Fruit fly (Drosophila melanogaster) whole organism, wandering third instar larva: ENCODE results near the gene CG6592.

ENCODE experiments used
- Abd-B ChIP-seq: fragments of >200 bp; optimal IDR thresholded peaks from 2 replicates; lab custom pipeline; 2017; ENCODE audit warnings: missing biosample characterization, missing genetic modification characterization
- CG32264 ChIP-seq: fragments of 200-800 bp; sonication (Bioruptor generic); optimal IDR thresholded peaks from 2 replicates; lab custom pipeline; 2016; ENCODE audit warnings: missing biosample characterization, missing genetic modification characterization
- Dfd ChIP-seq: fragments of >200 bp; optimal IDR thresholded peaks from 2 replicates; lab custom pipeline; 2017; ENCODE audit warnings: missing biosample characterization, missing genetic modification characterization
- HLH106 ChIP-seq: fragments of 200-800 bp; optimal IDR thresholded peaks from 3 replicates; lab custom pipeline; 2019; ENCODE audit warnings: missing biosample characterization, mild to moderate bottlenecking, missing genetic modification characterization, moderate library complexity
- Sp1 ChIP-seq: fragments of 200-800 bp; sonication (Bioruptor generic); optimal IDR thresholded peaks from 3 replicates; lab custom pipeline; 2019; ENCODE audit warnings: missing biosample characterization, mild to moderate bottlenecking, missing genetic modification characterization, moderate library complexity
- foxo ChIP-seq, 2 experiments: fragments of 200-800 bp; sonication (Bioruptor generic); optimal IDR thresholded peaks; 2 replicates in 1 of 2; 3 replicates in 1 of 2; lab custom pipeline; 2016 to 2017; ENCODE audit warnings: missing biosample characterization in 2 of 2, missing genetic modification characterization in 2 of 2
- fru ChIP-seq: fragments of 200-800 bp; sonication (Bioruptor generic); optimal IDR thresholded peaks from 3 replicates; lab custom pipeline; 2016; ENCODE audit warnings: missing biosample characterization, mild to moderate bottlenecking, missing genetic modification characterization
- h ChIP-seq: fragments of 200-800 bp; sonication (Bioruptor generic); optimal IDR thresholded peaks from 3 replicates; lab custom pipeline; 2016; ENCODE audit warnings: missing biosample characterization, mild to moderate bottlenecking, missing genetic modification characterization
- pan ChIP-seq: fragments of >200 bp; optimal IDR thresholded peaks from 2 replicates; lab custom pipeline; 2017
- tai ChIP-seq: sonication (Bioruptor generic); optimal IDR thresholded peaks from 2 replicates; lab custom pipeline; 2016; ENCODE audit warnings: missing biosample characterization, missing genetic modification characterization
- usp ChIP-seq: fragments of >200 bp; optimal IDR thresholded peaks from 2 replicates; lab custom pipeline; 2017; ENCODE audit warnings: missing biosample characterization, missing genetic modification characterization

DNA sequence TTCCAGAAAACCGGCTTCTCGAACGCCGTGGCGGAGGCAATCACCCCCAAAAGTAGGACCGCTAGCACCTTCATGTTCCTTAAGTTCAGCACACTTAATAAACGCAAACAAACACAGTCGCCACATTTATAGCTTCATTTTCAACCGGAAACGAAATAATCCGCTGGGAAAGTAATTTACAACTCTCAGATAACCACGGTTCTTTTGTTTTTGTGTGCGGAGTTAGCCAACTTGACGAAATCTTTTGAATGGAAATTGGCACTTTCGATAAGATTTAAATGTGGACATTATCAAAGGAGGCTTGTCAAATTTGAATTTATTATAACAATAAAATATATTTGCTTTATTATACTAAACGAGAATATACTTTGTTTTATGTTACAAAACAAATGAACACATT is 5.1 kb upstream of the CG6592 start, which contains the start of gene Jon65Ai:
- TF ChIP-seq foxo (GFP tag; optimal IDR thresholded peaks at IDR 0.05; lab: Kevin White, UChicago) (no peak), Sp1 (GFP tag; lab: Kevin White, UChicago) (no peak), Dfd (GFP tag; lab: Kevin White, UChicago) (no peak), CG32264 (GFP tag; lab: Kevin White, UChicago) (no peak), tai (GFP tag; lab: Kevin White, UChicago) (no peak), usp (GFP tag; lab: Kevin White, UChicago) (no peak), pan (lab: Kevin White, UChicago) (no peak), fru (GFP tag; lab: Kevin White, UChicago) (no peak), Abd-B (GFP tag; lab: Kevin White, UChicago) (no peak), HLH106 (tag; lab: Kevin White, UChicago) (no peak), h (GFP tag; lab: Kevin White, UChicago) (no peak)
